Fruit fly (Drosophila melanogaster): ENCODE results near the gene CG31415.
A peak's percentile ranks its signal among the peaks of the same experiment; 100 is the strongest.

CG31415 gene

dm6 chr3R:9770127-9770526 lies 26.8 kb downstream of the CG31415 start (continued):
- peak; percentile 98 for TF ChIP-seq sd (tag; optimal IDR thresholded peaks at IDR 0.05)
- TF ChIP-seq cwo (GFP tag; optimal IDR thresholded peaks at IDR 0.05): no peak
- TF ChIP-seq HmgZ (tag; optimal IDR thresholded peaks at IDR 0.05): no peak
- TF ChIP-seq slou (GFP tag; optimal IDR thresholded peaks at IDR 0.05): no peak
- no peak for TF ChIP-seq Hmx (GFP tag; optimal IDR thresholded peaks at IDR 0.05)
- TF ChIP-seq CG10979 (tag; optimal IDR thresholded peaks at IDR 0.05): no peak
- no peak for TF ChIP-seq D19A (tag; optimal IDR thresholded peaks at IDR 0.05)
- no peak for TF ChIP-seq E2f2 (GFP tag; IDR thresholded peaks at IDR 0.05)
- TF ChIP-seq GATAe (GFP tag; conservative IDR thresholded peaks at IDR 0.05): no peak
- TF ChIP-seq ftz-f1 (GFP tag; optimal IDR thresholded peaks at IDR 0.05): peak; percentile 37
- no peak for TF ChIP-seq CG17328 (GFP tag; IDR thresholded peaks at IDR 0.05)
- TF ChIP-seq lab (GFP tag; optimal IDR thresholded peaks at IDR 0.05): peak; percentile 7
- TF ChIP-seq Med (GFP tag): peak; percentile 51
- no peak for TF ChIP-seq CG9437 (GFP tag; optimal IDR thresholded peaks at IDR 0.05)
- TF ChIP-seq pnt (GFP tag; optimal IDR thresholded peaks at IDR 0.05): no peak
- TF ChIP-seq CG12391 (tag; optimal IDR thresholded peaks at IDR 0.05): no peak
- no peak for TF ChIP-seq grau (tag; optimal IDR thresholded peaks at IDR 0.05)
- TF ChIP-seq kay (GFP tag; optimal IDR thresholded peaks at IDR 0.05): no peak
- TF ChIP-seq CG34224 (GFP tag; IDR thresholded peaks at IDR 0.05; ENCODE audit: partially characterized antibody): 0 out of 3 replicates have a peak, but pooled peaks have one; percentile 26
- TF ChIP-seq CG15073 (GFP tag; optimal IDR thresholded peaks at IDR 0.05): no peak
- no peak for TF ChIP-seq Aef1 (GFP tag; IDR thresholded peaks at IDR 0.05)
- TF ChIP-seq CG4404 (GFP tag; IDR thresholded peaks at IDR 0.05): no peak
- TF ChIP-seq Hey (tag; optimal IDR thresholded peaks at IDR 0.05): no peak
- no peak for TF ChIP-seq bab2 (GFP tag; optimal IDR thresholded peaks at IDR 0.05)
- TF ChIP-seq stc (GFP tag; IDR thresholded peaks at IDR 0.05): no peak
- no peak for TF ChIP-seq CG18619 (GFP tag; optimal IDR thresholded peaks at IDR 0.05)
- peak; percentile 86; the same call in 3 of the 4 replicates for TF ChIP-seq chinmo (GFP tag; IDR thresholded peaks at IDR 0.05; ENCODE audit: partially characterized antibody)

- TF ChIP-seq mam (GFP tag; optimal IDR thresholded peaks at IDR 0.05) (peak; percentile 95), E2f2 (GFP tag; IDR thresholded peaks at IDR 0.05) (peak; percentile 92), yki (optimal IDR thresholded peaks at IDR 0.05) (no peak), CG1233 (GFP tag; optimal IDR thresholded peaks at IDR 0.05) (peak; percentile 89), CG9932 (GFP tag; IDR thresholded peaks at IDR 0.05) (peak; percentile 93), abd-A (tag; optimal IDR thresholded peaks at IDR 0.05) (no peak), MESR4 (GFP tag; optimal IDR thresholded peaks at IDR 0.05) (peak; percentile 26), Ada2b (GFP tag; IDR thresholded peaks at IDR 0.05) (peak; percentile 93), nerfin-1 (tag; optimal IDR thresholded peaks at IDR 0.05) (peak; percentile 80), CG6683 (GFP tag; optimal IDR thresholded peaks at IDR 0.05) (peak; percentile 85), CG7357 (GFP tag; IDR thresholded peaks at IDR 0.05) (peak; percentile 83), CG32767 (GFP tag; IDR thresholded peaks at IDR 0.05) (peak; percentile 88; the same call in 1 of the 2 replicates), Dip3 (GFP tag; optimal IDR thresholded peaks at IDR 0.05) (peak; percentile 94), Hey (tag; optimal IDR thresholded peaks at IDR 0.05) (peak; percentile 49), Doc3 (GFP tag; IDR thresholded peaks at IDR 0.05; ENCODE audit: partially characterized antibody) (no peak), tup (GFP tag; optimal IDR thresholded peaks at IDR 0.05) (peak; percentile 77), CG10147 (GFP tag; optimal IDR thresholded peaks at IDR 0.05) (peak; percentile 82), CG7839 (tag; optimal IDR thresholded peaks at IDR 0.05) (peak; percentile 92), dmrt99B (tag; optimal IDR thresholded peaks at IDR 0.05) (peak; percentile 91), Tbp (GFP tag; optimal IDR thresholded peaks at IDR 0.05) (no peak), CG32532 (GFP tag; IDR thresholded peaks at IDR 0.05) (peak; percentile 94), CG3407 (GFP tag; optimal IDR thresholded peaks at IDR 0.05) (peak; percentile 75), tio (GFP tag; optimal IDR thresholded peaks at IDR 0.05) (no peak), tin (GFP tag; optimal IDR thresholded peaks at IDR 0.05) (peak; percentile 88), CG6254 (GFP tag; optimal IDR thresholded peaks at IDR 0.05) (peak; percentile 72), cwo (GFP tag; optimal IDR thresholded peaks at IDR 0.05) (peak; percentile 85), Dp (GFP tag; optimal IDR thresholded peaks at IDR 0.05) (peak; percentile 90)
Observed at dm6 chr3R:9771519-9771972, 28.2 kb downstream of the CG31415 start, which contains the start of gene CG9471. Gene CG9471, minus strand, starts transcription at chr3R:9771542.
